Fruit fly (Drosophila melanogaster) whole organism: ENCODE results near the gene orion.

Experiments
- CG8478 ChIP-seq: fragments of >200 bp; optimal IDR thresholded peaks from 2 replicates; lab custom pipeline; 2018; ENCODE audit warnings: inconsistent platforms
- Dll ChIP-seq: fragments of >200 bp; optimal IDR thresholded peaks from 2 replicates; lab custom pipeline; 2017
- EcR ChIP-seq, 2 experiments: fragments of >200 bp; optimal IDR thresholded peaks; 2 replicates each; lab custom pipeline; 2017; ENCODE audit warnings: missing biosample characterization in 2 of 2, missing genetic modification characterization in 2 of 2, missing genetic modification reagents in 2 of 2
- pan ChIP-seq: fragments of >200 bp; optimal IDR thresholded peaks from 2 replicates; lab custom pipeline; 2017
- psq ChIP-seq: fragments of >200 bp; optimal IDR thresholded peaks from 2 replicates; lab custom pipeline; 2017
- usp ChIP-seq: fragments of >200 bp; optimal IDR thresholded peaks from 2 replicates; lab custom pipeline; 2017; ENCODE audit warnings: missing biosample characterization, missing genetic modification characterization, mixed read lengths

Gene orion

dm6 chrX:7946858-7947313 is at the start of gene orion:
orion (minus strand) TSS chrX:7946908.
- peak; percentile 39 for TF ChIP-seq Dll (lab: Kevin White, UChicago)
- no peak for TF ChIP-seq CG8478

DNA sequence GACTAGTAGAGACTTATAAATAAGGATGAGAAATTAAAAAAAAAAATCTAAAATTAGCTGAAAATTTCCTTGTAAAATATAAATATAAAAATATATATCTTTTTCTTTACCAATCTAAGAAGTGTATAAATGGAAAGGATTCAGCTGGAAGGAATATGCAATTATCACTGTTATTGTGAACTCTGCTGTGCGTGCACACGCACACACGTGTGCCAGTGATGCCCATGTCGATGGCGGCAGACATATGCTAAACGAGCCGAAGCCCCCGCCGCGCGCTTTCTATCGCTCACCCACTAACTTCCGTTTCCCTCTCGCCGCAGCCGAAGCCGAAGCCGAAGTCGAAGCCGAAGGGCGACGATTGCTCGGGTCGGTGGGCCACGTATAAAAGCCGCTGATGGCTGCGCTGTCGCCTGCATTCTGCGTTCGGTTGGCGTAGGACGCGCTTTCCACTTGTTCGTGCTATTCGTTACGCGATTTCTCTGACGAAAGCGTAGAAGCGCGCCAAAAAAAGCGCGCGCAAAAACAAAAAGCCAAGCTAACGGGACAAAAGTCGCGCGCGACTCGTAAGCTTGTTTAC is 48.6 kb upstream of the orion start, which contains the start of gene Tbh:
Gene Tbh (plus strand): TSS at position 527 of the 577 bp plus-strand sequence.
- TF ChIP-seq CG8478 (no peak), Dll (lab: Kevin White, UChicago) (no peak), EcR (GFP tag; optimal IDR thresholded peaks at IDR 0.05; lab: Kevin White, UChicago) (no peak), usp (GFP tag; lab: Kevin White, UChicago) (no peak), pan (lab: Kevin White, UChicago) (no peak), psq (no peak)

DNA sequence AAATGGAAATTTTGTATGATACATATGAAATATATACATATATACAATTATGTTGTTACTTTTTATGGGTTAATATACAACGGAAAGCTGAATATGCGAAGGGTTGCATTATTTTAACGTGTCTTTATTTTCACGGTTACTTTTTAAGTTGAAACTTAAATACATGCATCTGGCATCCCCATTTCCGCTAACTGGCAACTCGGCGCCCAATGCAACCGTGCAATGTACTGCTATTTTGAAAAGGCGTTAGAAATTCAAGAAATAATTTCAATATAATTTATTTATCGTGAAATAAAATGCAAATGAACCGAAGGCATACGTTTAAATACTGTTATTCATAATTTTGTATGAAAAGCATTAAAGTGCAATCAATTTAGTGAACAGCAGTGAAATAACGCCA is 39.8 kb upstream of the orion start:
- TF ChIP-seq EcR (GFP tag; optimal IDR thresholded peaks at IDR 0.05; lab: Kevin White, UChicago), result no peak
- TF ChIP-seq pan (lab: Kevin White, UChicago), result no peak
- no peak for TF ChIP-seq usp (GFP tag; lab: Kevin White, UChicago)
- TF ChIP-seq CG8478, result no peak
- TF ChIP-seq psq, result no peak
- no peak for TF ChIP-seq Dll (lab: Kevin White, UChicago)

dm6 chrX:7980786-7981185 is 34.1 kb upstream of the orion start:
- no peak for TF ChIP-seq CG8478
- no peak for TF ChIP-seq usp (GFP tag; lab: Kevin White, UChicago)
- TF ChIP-seq pan (lab: Kevin White, UChicago), result no peak
- no peak for TF ChIP-seq Dll (lab: Kevin White, UChicago)
- no peak for TF ChIP-seq psq
- no peak for TF ChIP-seq EcR (GFP tag; optimal IDR thresholded peaks at IDR 0.05; lab: Kevin White, UChicago)

DNA sequence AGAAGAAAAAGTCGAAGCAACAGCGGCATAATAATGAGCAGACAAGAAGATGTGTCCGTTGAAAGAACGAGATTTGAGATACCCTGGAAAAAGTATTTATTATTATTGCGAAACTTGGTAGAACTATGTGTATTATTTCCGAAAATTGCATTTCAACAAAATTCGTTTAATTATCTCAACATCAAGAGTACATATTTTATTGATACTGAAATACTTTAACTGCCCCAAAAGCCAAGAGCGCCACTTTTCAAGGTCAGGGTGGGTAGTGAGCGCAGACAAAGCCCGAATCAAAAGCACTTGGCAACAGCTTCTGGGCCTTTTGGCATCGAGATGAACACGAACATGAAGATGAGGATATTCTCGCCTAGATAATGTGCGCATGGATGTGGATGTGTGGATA is 32.5 kb upstream of the orion start:
- TF ChIP-seq CG8478, result no peak
- no peak for TF ChIP-seq pan (lab: Kevin White, UChicago)
- TF ChIP-seq Dll (lab: Kevin White, UChicago), result no peak
- TF ChIP-seq EcR (GFP tag; optimal IDR thresholded peaks at IDR 0.05; lab: Kevin White, UChicago), result no peak
- TF ChIP-seq usp (GFP tag; lab: Kevin White, UChicago), result no peak
- no peak for TF ChIP-seq psq

DNA sequence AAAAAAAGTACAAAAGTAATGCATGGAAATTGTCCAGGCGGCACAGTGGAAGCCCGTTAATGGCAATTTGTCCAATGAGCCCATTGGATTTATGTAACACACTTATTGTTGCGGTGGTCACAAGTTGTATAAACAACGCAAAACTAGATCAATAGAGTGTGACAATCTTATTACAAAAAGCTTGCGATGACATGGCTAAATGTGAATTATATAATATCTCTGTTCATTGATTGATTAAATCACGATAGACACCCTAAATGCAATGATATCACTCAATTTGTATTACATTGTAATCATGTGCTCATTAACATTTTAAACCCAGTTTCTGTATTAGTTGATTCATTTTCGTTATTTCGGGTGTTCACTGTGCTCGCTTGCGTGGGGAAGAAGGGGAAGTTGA is 31.3 kb upstream of the orion start:
- TF ChIP-seq pan (lab: Kevin White, UChicago) (no peak), EcR (GFP tag; optimal IDR thresholded peaks at IDR 0.05; lab: Kevin White, UChicago) (no peak), usp (GFP tag; lab: Kevin White, UChicago) (no peak), Dll (lab: Kevin White, UChicago) (no peak), CG8478 (no peak), psq (no peak)

- TF ChIP-seq CG8478 (no peak), EcR (GFP tag; optimal IDR thresholded peaks at IDR 0.05; lab: Kevin White, UChicago) (no peak), pan (lab: Kevin White, UChicago) (peak; percentile 59)
Measured at dm6 chrX:7976976-7977834, 30.5 kb upstream of the orion start.

DNA sequence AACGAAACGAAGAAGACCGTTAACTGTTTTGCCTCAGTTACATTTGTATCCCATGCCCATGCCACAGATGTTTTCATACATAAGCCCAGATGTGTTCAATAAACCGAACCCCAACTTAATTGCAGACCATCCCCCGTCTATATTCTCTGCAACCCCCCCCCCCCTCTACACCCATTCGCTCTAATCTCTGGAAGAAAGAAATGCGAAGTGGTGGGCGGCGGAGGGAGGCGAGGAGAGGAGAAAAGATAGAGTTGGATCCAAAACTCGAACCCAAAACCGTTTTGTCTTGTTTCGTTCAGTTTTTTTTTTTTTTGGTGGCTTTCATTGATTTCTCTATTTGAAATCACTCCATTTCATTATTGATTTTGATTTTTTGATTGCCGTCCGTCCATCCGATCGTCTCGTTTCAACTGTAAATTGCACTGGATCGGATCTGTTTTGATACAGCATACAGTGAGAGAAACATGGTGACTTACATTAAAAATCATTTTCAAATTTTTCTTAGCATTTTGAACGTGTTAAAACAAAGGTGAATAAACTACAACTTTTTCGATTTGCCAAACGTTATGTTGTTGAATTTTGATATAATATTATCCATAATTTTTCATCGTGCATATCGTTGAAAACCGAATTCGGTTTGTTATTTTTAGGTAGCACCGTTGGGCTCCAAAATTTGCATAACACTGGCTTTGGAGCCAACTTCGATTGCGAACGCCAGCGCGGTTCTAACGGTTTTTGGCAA is 29.0 kb upstream of the orion start:
- TF ChIP-seq pan (lab: Kevin White, UChicago), result no peak
- TF ChIP-seq usp (GFP tag; lab: Kevin White, UChicago), result no peak
- no peak for TF ChIP-seq CG8478
- TF ChIP-seq Dll (lab: Kevin White, UChicago), result no peak
- no peak for TF ChIP-seq EcR (GFP tag; optimal IDR thresholded peaks at IDR 0.05; lab: Kevin White, UChicago)

DNA sequence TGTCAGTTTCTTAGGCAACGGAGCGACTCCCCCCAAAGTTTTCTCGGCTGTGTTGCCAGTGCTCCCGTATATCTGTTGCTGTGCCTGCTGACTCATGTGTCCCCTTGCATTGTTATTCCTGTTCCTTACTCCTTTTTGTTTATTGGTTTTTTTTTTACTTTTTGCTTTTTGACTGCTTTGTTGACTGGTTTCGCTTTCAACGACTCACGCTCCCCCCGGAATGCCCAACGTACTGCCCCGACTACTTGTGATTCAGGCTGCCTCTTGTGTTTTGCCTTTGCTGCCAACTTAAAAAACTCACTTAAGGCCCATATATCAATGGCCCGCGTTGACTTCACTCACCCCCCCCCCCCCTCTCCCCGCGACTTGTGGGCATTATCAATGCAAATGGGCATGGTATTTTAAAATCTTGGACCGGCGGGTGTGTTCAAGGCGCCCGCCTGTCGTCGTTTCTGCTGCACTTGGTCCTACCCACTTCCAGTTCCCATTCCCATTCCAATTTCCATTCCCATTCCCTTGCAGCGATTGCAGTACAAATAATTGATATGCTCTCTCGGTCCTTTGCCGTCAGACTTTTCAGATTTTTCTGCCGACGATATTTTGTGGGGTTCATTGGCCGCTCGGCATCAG is 26.7 kb upstream of the orion start:
- no peak for TF ChIP-seq usp (GFP tag; lab: Kevin White, UChicago)
- no peak for TF ChIP-seq pan (lab: Kevin White, UChicago)
- peak in 1 of 2 experiments; percentile 17 for TF ChIP-seq EcR (GFP tag; optimal IDR thresholded peaks at IDR 0.05; lab: Kevin White, UChicago)

DNA sequence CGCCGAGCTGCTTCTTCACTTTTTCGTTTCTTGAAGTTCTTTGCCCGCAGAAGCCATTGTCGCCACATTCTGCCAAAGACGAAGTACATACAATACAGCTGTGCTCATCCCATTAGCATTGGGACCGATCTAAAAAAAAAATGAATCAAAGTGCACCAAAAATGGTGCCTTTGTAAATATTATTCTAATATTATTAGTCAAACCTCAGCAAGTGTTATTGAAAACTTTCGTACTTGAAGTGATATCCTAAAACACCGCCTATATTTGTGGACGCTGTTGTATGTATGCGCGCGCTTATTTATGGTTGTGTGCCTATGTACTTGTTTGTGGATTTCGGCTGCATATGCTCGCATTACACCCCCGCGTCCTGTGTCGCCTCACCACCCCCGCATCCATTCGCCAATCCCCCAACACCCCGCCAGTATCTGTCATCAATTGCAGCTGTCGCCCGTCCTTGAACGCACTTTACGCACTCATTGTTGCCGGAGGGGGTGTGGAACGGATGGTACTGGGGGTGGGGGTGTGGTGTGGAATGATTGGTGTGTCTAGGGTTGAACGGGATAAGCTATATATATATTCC is 25.7 kb upstream of the orion start:
- TF ChIP-seq EcR (GFP tag; optimal IDR thresholded peaks at IDR 0.05; lab: Kevin White, UChicago), result no peak
- no peak for TF ChIP-seq CG8478
- TF ChIP-seq pan (lab: Kevin White, UChicago), result no peak
- no peak for TF ChIP-seq psq
- TF ChIP-seq Dll (lab: Kevin White, UChicago), result no peak
- TF ChIP-seq usp (GFP tag; lab: Kevin White, UChicago), result no peak

dm6 chrX:7970396-7970795 is 23.7 kb upstream of the orion start:
- no peak for TF ChIP-seq pan (lab: Kevin White, UChicago)
- no peak for TF ChIP-seq psq
- no peak for TF ChIP-seq EcR (GFP tag; optimal IDR thresholded peaks at IDR 0.05; lab: Kevin White, UChicago)
- TF ChIP-seq Dll (lab: Kevin White, UChicago), result no peak
- TF ChIP-seq usp (GFP tag; lab: Kevin White, UChicago), result no peak
- TF ChIP-seq CG8478, result no peak
